Fruit fly (Drosophila melanogaster) whole organism, embryonic: ENCODE measurements around the gene kkv.

Experiments used
- Ada2b ChIP-seq: fragments of 200-800 bp; sonication (Bioruptor generic); IDR thresholded peaks from 2 replicates; pipeline ENCODE4 v1.3.6; 2022; ENCODE audit warnings: missing biosample characterization, missing genetic modification characterization
- Bdp1 ChIP-seq: fragments of 200-800 bp; sonication (Bioruptor generic); optimal IDR thresholded peaks from 3 replicates; lab custom pipeline; 2016; ENCODE audit warnings: missing biosample characterization, missing genetic modification characterization
- CG10654 ChIP-seq: fragments of 200-800 bp; sonication (Bioruptor generic); optimal IDR thresholded peaks from 2 replicates; lab custom pipeline; 2016; ENCODE audit warnings: missing biosample characterization, missing genetic modification characterization
- CG10979 ChIP-seq: fragments of 200-800 bp; sonication (Bioruptor generic); optimal IDR thresholded peaks from 2 replicates; lab custom pipeline; 2018; ENCODE audit warnings: missing biosample characterization, mild to moderate bottlenecking, missing genetic modification characterization, moderate library complexity
- CG11085 ChIP-seq: fragments of 200-800 bp; sonication (Bioruptor generic); IDR thresholded peaks from 2 replicates; pipeline ENCODE4 v1.3.6; 2022; ENCODE audit warnings: missing biosample characterization, missing genetic modification characterization
- CG12391 ChIP-seq: fragments of 200-800 bp; sonication (Bioruptor generic); optimal IDR thresholded peaks from 3 replicates; lab custom pipeline; 2018; ENCODE audit warnings: missing biosample characterization, mild to moderate bottlenecking, missing genetic modification characterization, moderate library complexity
- CG13296 ChIP-seq: fragments of 200-800 bp; sonication (Bioruptor generic); optimal IDR thresholded peaks from 3 replicates; lab custom pipeline; 2018; ENCODE audit warnings: missing biosample characterization, mild to moderate bottlenecking, missing genetic modification characterization
- CG14710 ChIP-seq: fragments of 200-800 bp; sonication (Bioruptor generic); optimal IDR thresholded peaks from 3 replicates; lab custom pipeline; 2019; ENCODE audit warnings: missing biosample characterization, mild to moderate bottlenecking, missing genetic modification characterization, moderate library complexity
- CG14860 ChIP-seq: fragments of 200-800 bp; sonication (Bioruptor generic); IDR thresholded peaks from 3 replicates; pipeline ENCODE4 v1.3.6; 2022; ENCODE audit warnings: missing biosample characterization, missing genetic modification characterization; ENCODE audit not compliant: partially characterized antibody
- CG15011 ChIP-seq: fragments of 200-800 bp; sonication (Bioruptor generic); optimal IDR thresholded peaks from 3 replicates; lab custom pipeline; 2018; ENCODE audit warnings: missing biosample characterization, mild to moderate bottlenecking, missing genetic modification characterization
- CG15269 ChIP-seq: fragments of 200-800 bp; sonication (Bioruptor generic); optimal IDR thresholded peaks from 2 replicates; lab custom pipeline; 2018; ENCODE audit warnings: missing biosample characterization, mild to moderate bottlenecking, missing genetic modification characterization, moderate library complexity
- CG15601 ChIP-seq: fragments of 200-800 bp; sonication (Bioruptor generic); optimal IDR thresholded peaks from 3 replicates; lab custom pipeline; 2019; ENCODE audit warnings: missing biosample characterization, mild to moderate bottlenecking, missing genetic modification characterization, moderate library complexity
- CG17186 ChIP-seq: fragments of 200-800 bp; sonication (Bioruptor generic); optimal IDR thresholded peaks from 3 replicates; lab custom pipeline; 2017; ENCODE audit warnings: missing biosample characterization, missing genetic modification reagents, missing genetic modification characterization
- CG17829 ChIP-seq: fragments of 200-800 bp; optimal IDR thresholded peaks from 2 replicates; lab custom pipeline; 2019; ENCODE audit warnings: missing biosample characterization, mild to moderate bottlenecking, missing genetic modification characterization, moderate library complexity
- CG2199 ChIP-seq: fragments of 200-800 bp; sonication (Bioruptor generic); IDR thresholded peaks from 3 replicates; pipeline ENCODE4 v1.3.6; 2022; ENCODE audit warnings: missing biosample characterization, missing genetic modification characterization
- CG30431 ChIP-seq: fragments of 200-800 bp; sonication (Bioruptor generic); optimal IDR thresholded peaks from 2 replicates; lab custom pipeline; 2017; ENCODE audit warnings: missing biosample characterization, missing genetic modification characterization
- CG32532 ChIP-seq: fragments of 200-800 bp; sonication (Bioruptor generic); IDR thresholded peaks from 2 replicates; pipeline ENCODE4 v1.3.6; 2022; ENCODE audit warnings: missing biosample characterization, missing genetic modification characterization
- CG3726 ChIP-seq: fragments of 200-800 bp; sonication (Bioruptor generic); IDR thresholded peaks from 3 replicates; pipeline ENCODE4, ENCODE4 v1.3.6; 2022; ENCODE audit warnings: missing biosample characterization, missing genetic modification characterization
- CG3995 ChIP-seq: fragments of 200-800 bp; sonication (Bioruptor generic); optimal IDR thresholded peaks from 3 replicates; lab custom pipeline; 2016; ENCODE audit warnings: missing biosample characterization, missing genetic modification characterization
- CG4404 ChIP-seq: fragments of 200-800 bp; sonication (Bioruptor generic); IDR thresholded peaks from 2 replicates; pipeline ENCODE4 v1.3.6; 2022; ENCODE audit warnings: missing biosample characterization, missing genetic modification characterization
- CG4820 ChIP-seq: fragments of 200-800 bp; sonication (Bioruptor generic); optimal IDR thresholded peaks from 3 replicates; lab custom pipeline; 2016; ENCODE audit warnings: missing biosample characterization, missing genetic modification characterization
- CG4854 ChIP-seq: fragments of 200-800 bp; sonication (Bioruptor generic); optimal IDR thresholded peaks from 2 replicates; lab custom pipeline; 2016; ENCODE audit warnings: missing biosample characterization, missing genetic modification characterization, inconsistent platforms
- CG8388 ChIP-seq: fragments of 200-800 bp; sonication (Bioruptor generic); optimal IDR thresholded peaks from 2 replicates; lab custom pipeline; 2019; ENCODE audit warnings: missing biosample characterization, mild to moderate bottlenecking, missing genetic modification characterization, moderate library complexity
- CG8478 ChIP-seq: fragments of >200 bp; optimal IDR thresholded peaks from 2 replicates; lab custom pipeline; 2018
- D ChIP-seq, 2 experiments: fragments of 200-800 bp in 1 of 2; fragments of >200 bp in 1 of 2; sonication (Bioruptor generic) in 1 of 2; optimal IDR thresholded peaks; 2 replicates in 1 of 2; 3 replicates in 1 of 2; lab custom pipeline; 2017; ENCODE audit warnings: mild to moderate bottlenecking in 1 of 2, missing biosample characterization in 1 of 2, missing genetic modification characterization in 1 of 2, missing genetic modification reagents in 1 of 2
- Dfd ChIP-seq, 2 experiments: fragments of >200 bp; optimal IDR thresholded peaks; 2 replicates each; lab custom pipeline; 2017; ENCODE audit warnings: missing biosample characterization in 2 of 2, missing genetic modification characterization in 2 of 2
- H2.0 ChIP-seq: fragments of 200-800 bp; sonication (Bioruptor generic); IDR thresholded peaks from 2 replicates; pipeline ENCODE4 v1.3.6; 2022; ENCODE audit warnings: missing biosample characterization, missing genetic modification characterization
- MTF-1 ChIP-seq: fragments of 200-800 bp; sonication (Bioruptor generic); optimal IDR thresholded peaks from 2 replicates; lab custom pipeline; 2018; ENCODE audit warnings: missing biosample characterization, mild to moderate bottlenecking, missing genetic modification characterization, borderline replicate concordance
- NK7.1 ChIP-seq: fragments of 200-800 bp; sonication (Bioruptor generic); optimal IDR thresholded peaks from 3 replicates; lab custom pipeline; 2016; ENCODE audit warnings: missing biosample characterization, missing genetic modification characterization
- NfI ChIP-seq: fragments of 200-800 bp; sonication (Bioruptor generic); optimal IDR thresholded peaks from 3 replicates; lab custom pipeline; 2018; ENCODE audit warnings: missing biosample characterization, mild to moderate bottlenecking, missing genetic modification characterization, moderate library complexity
- Pdp1 ChIP-seq, 2 experiments: fragments of 200-800 bp; sonication (Bioruptor generic); optimal IDR thresholded peaks; 3 replicates each; lab custom pipeline; 2016; ENCODE audit warnings: missing biosample characterization in 2 of 2, missing genetic modification characterization in 2 of 2, mild to moderate bottlenecking in 1 of 2, moderate library complexity in 1 of 2
- Ptx1 ChIP-seq: fragments of 200-800 bp; sonication (Bioruptor generic); IDR thresholded peaks from 2 replicates; pipeline ENCODE4 v1.3.6; 2022; ENCODE audit warnings: missing biosample characterization, missing genetic modification characterization
- Sin3A ChIP-seq: fragments of >200 bp; optimal IDR thresholded peaks from 2 replicates; lab custom pipeline; 2018
- Ssrp ChIP-seq: fragments of 200-800 bp; sonication (Bioruptor generic); optimal IDR thresholded peaks from 2 replicates; lab custom pipeline; 2018; ENCODE audit warnings: missing biosample characterization, mild to moderate bottlenecking, missing genetic modification characterization, moderate library complexity
- Usf ChIP-seq: fragments of 200-800 bp; sonication (Bioruptor generic); optimal IDR thresholded peaks from 2 replicates; lab custom pipeline; 2017; ENCODE audit warnings: missing genotype, missing biosample characterization, missing genetic modification characterization
- aop ChIP-seq: fragments of 200-800 bp; sonication (Bioruptor generic); IDR thresholded peaks from 2 replicates; pipeline ENCODE4 v1.3.6; 2022; ENCODE audit warnings: missing biosample characterization, missing genetic modification characterization
- ash1 ChIP-seq: fragments of 200-800 bp; sonication (Bioruptor generic); optimal IDR thresholded peaks from 2 replicates; lab custom pipeline; 2018; ENCODE audit warnings: missing biosample characterization, mild to moderate bottlenecking, missing genetic modification characterization
- chinmo ChIP-seq: fragments of 200-800 bp; sonication (Bioruptor generic); IDR thresholded peaks from 4 replicates; pipeline ENCODE4 v1.3.6; 2022; ENCODE audit warnings: missing biosample characterization, missing genetic modification characterization; ENCODE audit not compliant: partially characterized antibody
- dm ChIP-seq: fragments of 200-800 bp; sonication (Bioruptor generic); optimal IDR thresholded peaks from 3 replicates; lab custom pipeline; 2016; ENCODE audit warnings: missing biosample characterization, missing genetic modification characterization
- fru ChIP-seq: fragments of >200 bp; optimal IDR thresholded peaks from 2 replicates; lab custom pipeline; 2017
- hb ChIP-seq: fragments of 200-800 bp; sonication (Bioruptor generic); IDR thresholded peaks from 3 replicates; pipeline ENCODE4 v1.3.6; 2022; ENCODE audit warnings: missing biosample characterization, missing genetic modification characterization; ENCODE audit not compliant: partially characterized antibody
- ken ChIP-seq: fragments of 200-800 bp; sonication (Bioruptor generic); IDR thresholded peaks from 3 replicates; pipeline ENCODE4 v1.3.6; 2022; ENCODE audit warnings: missing biosample characterization, missing genetic modification characterization
- lov ChIP-seq, 2 experiments: fragments of 200-800 bp in 1 of 2; fragments of >200 bp in 1 of 2; sonication (Bioruptor generic) in 1 of 2; IDR thresholded peaks in 1 of 2; optimal IDR thresholded peaks in 1 of 2; 2 replicates in 1 of 2; 3 replicates in 1 of 2; pipeline versions ENCODE4 v1.3.6 to Lab custom; 2017 to 2022; ENCODE audit warnings: missing biosample characterization in 1 of 2, missing genetic modification characterization in 1 of 2
- mam ChIP-seq: fragments of 200-800 bp; sonication (Bioruptor generic); optimal IDR thresholded peaks from 3 replicates; lab custom pipeline; 2016; ENCODE audit warnings: missing biosample characterization, missing genetic modification characterization
- mld ChIP-seq: fragments of 200-800 bp; sonication (Bioruptor generic); IDR thresholded peaks from 3 replicates; pipeline ENCODE4 v1.3.6; 2022; ENCODE audit warnings: missing biosample characterization, missing genetic modification characterization; ENCODE audit not compliant: partially characterized antibody
- row ChIP-seq: fragments of 200-800 bp; sonication (Bioruptor generic); IDR thresholded peaks from 3 replicates; pipeline ENCODE4 v1.3.6; 2022; ENCODE audit warnings: missing biosample characterization, missing genetic modification characterization
- shn ChIP-seq: fragments of 200-800 bp; sonication (Bioruptor generic); optimal IDR thresholded peaks from 3 replicates; lab custom pipeline; 2016; ENCODE audit warnings: missing biosample characterization, missing genetic modification characterization
- slou ChIP-seq: fragments of 200-800 bp; sonication (Bioruptor generic); optimal IDR thresholded peaks from 3 replicates; lab custom pipeline; 2016; ENCODE audit warnings: missing biosample characterization, missing genetic modification characterization
- sqz ChIP-seq: fragments of 200-800 bp; sonication (Bioruptor generic); optimal IDR thresholded peaks from 3 replicates; lab custom pipeline; 2018; ENCODE audit warnings: missing biosample characterization, mild to moderate bottlenecking, missing genetic modification characterization
- wor ChIP-seq: fragments of 200-800 bp; sonication (Bioruptor generic); IDR thresholded peaks from 2 replicates; pipeline ENCODE4 v1.3.6; 2022; ENCODE audit warnings: missing biosample characterization, missing genetic modification characterization

Gene kkv

dm6 chr3R:5371563-5371962 is 21.1 kb downstream of the kkv start, which contains the start of gene Polr2F (continued):
- TF ChIP-seq Bdp1 (GFP tag; lab: Kevin White, UChicago): peak; percentile 83
- peak; percentile 87 for TF ChIP-seq CG4854 (GFP tag; lab: Kevin White, UChicago)
- peak; percentile 42; the same call in 1 of the 2 replicates for TF ChIP-seq Ada2b (GFP tag; lab: Robert Waterston, UW)
- no peak for TF ChIP-seq wor (GFP tag; lab: Robert Waterston, UW)
- TF ChIP-seq CG14710: peak; percentile 84
- peak; percentile 80 for TF ChIP-seq H2.0 (GFP tag; lab: Robert Waterston, UW)
- TF ChIP-seq D (optimal IDR thresholded peaks at IDR 0.05; lab: Kevin White, UChicago): no peak
- peak; percentile 44 for TF ChIP-seq D (GFP tag; optimal IDR thresholded peaks at IDR 0.05; lab: Kevin White, UChicago)
- peak; percentile 99 for TF ChIP-seq dm (GFP tag; lab: Kevin White, UChicago)
- TF ChIP-seq NK7.1: peak; percentile 77
- no peak for TF ChIP-seq CG8478 (lab: Kevin White, UChicago)
- TF ChIP-seq Dfd (GFP tag; optimal IDR thresholded peaks at IDR 0.05; lab: Kevin White, UChicago): no peak
- peak; percentile 98 for TF ChIP-seq CG17186
- peak; percentile 57 for TF ChIP-seq Ssrp (tag; lab: Kevin White, UChicago)
- peak; percentile 73 for TF ChIP-seq ash1 (GFP tag; lab: Kevin White, UChicago)
- TF ChIP-seq mld (GFP tag; lab: Robert Waterston, UW): no peak
- peak; percentile 79 for TF ChIP-seq CG17829 (tag; lab: Kevin White, UChicago)
- peak; percentile 97 for TF ChIP-seq mam (GFP tag; lab: Kevin White, UChicago)
- no peak for TF ChIP-seq fru (lab: Kevin White, UChicago)
- peak; percentile 96 for TF ChIP-seq CG3995 (GFP tag; lab: Kevin White, UChicago)
- TF ChIP-seq CG10654: peak; percentile 86
- peak; percentile 79 for TF ChIP-seq CG12391 (tag; lab: Kevin White, UChicago)
- peak; percentile 34 for TF ChIP-seq CG8388 (GFP tag; lab: Kevin White, UChicago)
- 0 out of 3 replicates have a peak, but pooled peaks have one; percentile 42 for TF ChIP-seq CG2199 (GFP tag; lab: Robert Waterston, UW)
- TF ChIP-seq sqz: no peak
- peak; percentile 76 to 89 for TF ChIP-seq Pdp1 (GFP tag; optimal IDR thresholded peaks at IDR 0.05; lab: Kevin White, UChicago)
- TF ChIP-seq hb (GFP tag; lab: Robert Waterston, UW): no peak
- peak; percentile 75 for TF ChIP-seq CG11085
- peak; percentile 63 for TF ChIP-seq slou (GFP tag; lab: Kevin White, UChicago)
- peak; percentile 89 for TF ChIP-seq chinmo (GFP tag; lab: Robert Waterston, UW)
- TF ChIP-seq CG4404 (GFP tag; lab: Robert Waterston, UW): peak; percentile 51
- TF ChIP-seq CG3726 (GFP tag; lab: Robert Waterston, UW): peak; percentile 17; the same call in 1 of the 3 replicates
- no peak for TF ChIP-seq lov (optimal IDR thresholded peaks at IDR 0.05; lab: Kevin White, UChicago)
- TF ChIP-seq lov (GFP tag; IDR thresholded peaks at IDR 0.05; lab: Robert Waterston, UW): 0 out of 3 replicates have a peak, but pooled peaks have one; percentile 55
- TF ChIP-seq CG14860: no peak
- peak; percentile 89 for TF ChIP-seq MTF-1 (GFP tag; lab: Kevin White, UChicago)
- TF ChIP-seq Ptx1 (GFP tag; lab: Robert Waterston, UW): peak; percentile 73
- TF ChIP-seq CG15011 (GFP tag; lab: Kevin White, UChicago): no peak
- TF ChIP-seq CG30431 (GFP tag; lab: Kevin White, UChicago): peak; percentile 70
- peak; percentile 68 for TF ChIP-seq CG4820 (GFP tag; lab: Kevin White, UChicago)
- peak; percentile 55 for TF ChIP-seq Sin3A (lab: Kevin White, UChicago)
- peak; percentile 87 for TF ChIP-seq CG32532 (GFP tag; lab: Robert Waterston, UW)
- peak; percentile 77 for TF ChIP-seq aop
- peak; percentile 68 for TF ChIP-seq CG15601 (tag; lab: Kevin White, UChicago)
- TF ChIP-seq row (GFP tag; lab: Robert Waterston, UW): peak; percentile 89
- peak; percentile 67 for TF ChIP-seq CG13296 (GFP tag; lab: Kevin White, UChicago)
- peak; percentile 49 for TF ChIP-seq CG10979 (tag; lab: Kevin White, UChicago)
- peak; percentile 90 for TF ChIP-seq NfI (GFP tag; lab: Kevin White, UChicago)
- peak; percentile 95 for TF ChIP-seq shn (GFP tag; lab: Kevin White, UChicago)
- TF ChIP-seq ken: peak; percentile 87
- TF ChIP-seq Usf (GFP tag; lab: Kevin White, UChicago): peak; percentile 70
- TF ChIP-seq CG15269 (tag; lab: Kevin White, UChicago): no peak
